Worm (Caenorhabditis elegans): Measurements from ENCODE around the gene tag-340.

DNA sequence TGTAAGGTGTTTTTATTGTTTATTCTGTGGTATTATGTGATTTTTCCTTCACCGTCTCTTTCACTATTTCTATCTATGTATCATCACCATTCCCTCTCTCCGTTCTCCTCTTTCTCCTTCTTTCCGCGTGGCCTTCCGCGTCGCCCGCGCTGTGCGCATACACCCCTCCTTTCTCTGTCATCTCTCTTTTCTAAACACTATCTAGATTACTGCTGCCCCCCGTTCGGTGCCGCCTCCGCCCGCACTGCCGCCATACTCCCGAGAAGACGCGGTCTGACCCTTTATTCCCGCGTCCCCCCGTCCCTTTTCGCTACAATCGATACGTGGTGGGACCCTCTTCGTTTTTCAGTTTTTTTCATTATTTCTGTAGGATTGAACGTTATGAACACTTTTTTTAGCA lies 48.3 kb downstream of the tag-340 start:
- TF ChIP-seq flt-1 (GFP tag; IDR thresholded peaks at IDR 0.05) (peak; percentile 66), ztf-23 (GFP tag; IDR thresholded peaks at IDR 0.05) (0 out of 2 replicates have a peak, but pooled peaks have one; percentile 45), med-1 (GFP tag; optimal IDR thresholded peaks at IDR 0.05; ENCODE audit: insufficient read depth) (no peak), klf-2 (GFP tag; conservative IDR thresholded peaks at IDR 0.05) (no peak)

All from whole organism, midembryonic.